Fruit fly (Drosophila melanogaster) whole organism, embryonic: ENCODE data around the gene thoc7.
A peak's percentile ranks its signal among the peaks of the same experiment; 100 is the strongest.

ENCODE experiments used
- Abd-B ChIP-seq: fragments of 200-800 bp; sonication (Bioruptor generic); optimal IDR thresholded peaks from 2 replicates; lab custom pipeline; 2018; ENCODE audit warnings: missing biosample characterization, mild to moderate bottlenecking, missing genetic modification characterization, moderate library complexity
- Awh ChIP-seq: fragments of 200-800 bp; sonication (Bioruptor generic); IDR thresholded peaks from 2 replicates; pipeline ENCODE4, ENCODE4 v1.3.6; 2022; ENCODE audit warnings: missing biosample characterization, missing genetic modification characterization
- CG10147 ChIP-seq: fragments of 200-800 bp; sonication (Bioruptor generic); optimal IDR thresholded peaks from 2 replicates; lab custom pipeline; 2019; ENCODE audit warnings: missing biosample characterization, mild to moderate bottlenecking, missing genetic modification characterization, moderate library complexity
- CG12071 ChIP-seq: fragments of 200-800 bp; sonication (Bioruptor generic); optimal IDR thresholded peaks from 3 replicates; lab custom pipeline; 2018; ENCODE audit warnings: missing biosample characterization, mild to moderate bottlenecking, missing genetic modification characterization
- CG12299 ChIP-seq: fragments of 200-800 bp; sonication (Bioruptor generic); optimal IDR thresholded peaks from 2 replicates; lab custom pipeline; 2018; ENCODE audit warnings: missing biosample characterization, mild to moderate bottlenecking, missing genetic modification characterization
- CG12942 ChIP-seq: fragments of 200-800 bp; sonication (Bioruptor generic); optimal IDR thresholded peaks from 3 replicates; lab custom pipeline; 2016; ENCODE audit warnings: missing biosample characterization, missing genetic modification characterization
- CG17361 ChIP-seq: fragments of 200-800 bp; sonication (Bioruptor generic); IDR thresholded peaks from 3 replicates; pipeline ENCODE4 v1.3.6; 2022; ENCODE audit warnings: missing biosample characterization, missing genetic modification characterization
- CG2120 ChIP-seq: fragments of 200-800 bp; sonication (Bioruptor generic); optimal IDR thresholded peaks from 3 replicates; lab custom pipeline; 2016; ENCODE audit warnings: missing biosample characterization, missing genetic modification characterization
- CG2875 ChIP-seq: fragments of 200-800 bp; sonication (Bioruptor generic); optimal IDR thresholded peaks from 2 replicates; lab custom pipeline; 2017; ENCODE audit warnings: missing biosample characterization, mild to moderate bottlenecking, missing genetic modification characterization, missing genetic modification reagents
- CG30020 ChIP-seq: fragments of 200-800 bp; optimal IDR thresholded peaks from 2 replicates; lab custom pipeline; 2019; ENCODE audit warnings: missing biosample characterization, mild to moderate bottlenecking, missing genetic modification characterization, moderate library complexity
- CG32532 ChIP-seq: fragments of 200-800 bp; sonication (Bioruptor generic); IDR thresholded peaks from 2 replicates; pipeline ENCODE4 v1.3.6; 2022; ENCODE audit warnings: missing biosample characterization, missing genetic modification characterization
- CG34376 ChIP-seq: fragments of 200-800 bp; sonication (Bioruptor generic); optimal IDR thresholded peaks from 2 replicates; lab custom pipeline; 2018; ENCODE audit warnings: missing biosample characterization, mild to moderate bottlenecking, missing genetic modification characterization
- CG34422 ChIP-seq: fragments of 200-800 bp; sonication (Bioruptor generic); IDR thresholded peaks from 3 replicates; pipeline ENCODE4 v1.3.6; 2022; ENCODE audit warnings: missing biosample characterization, missing genetic modification characterization
- CG4617 ChIP-seq: fragments of 200-800 bp; sonication (Bioruptor generic); optimal IDR thresholded peaks from 3 replicates; lab custom pipeline; 2016; ENCODE audit warnings: missing biosample characterization, missing genetic modification characterization, borderline replicate concordance
- CG6654 ChIP-seq: fragments of 200-800 bp; sonication (Bioruptor generic); optimal IDR thresholded peaks from 2 replicates; lab custom pipeline; 2017; ENCODE audit warnings: missing biosample characterization, mild to moderate bottlenecking, missing genetic modification characterization
- CG6765 ChIP-seq: fragments of 200-800 bp; sonication (Bioruptor generic); optimal IDR thresholded peaks from 3 replicates; lab custom pipeline; 2017; ENCODE audit warnings: missing biosample characterization, mild to moderate bottlenecking, missing genetic modification characterization
- CG9932 ChIP-seq: fragments of 200-800 bp; sonication (Bioruptor generic); IDR thresholded peaks from 2 replicates; pipeline ENCODE4 v1.3.6; 2022; ENCODE audit warnings: missing biosample characterization, missing genetic modification characterization
- D19A ChIP-seq: fragments of 200-800 bp; optimal IDR thresholded peaks from 3 replicates; lab custom pipeline; 2019; ENCODE audit warnings: missing biosample characterization, mild to moderate bottlenecking, missing genetic modification characterization, moderate library complexity
- Deaf1 ChIP-seq: fragments of 200-800 bp; optimal IDR thresholded peaks from 3 replicates; lab custom pipeline; 2019; ENCODE audit warnings: missing biosample characterization, mild to moderate bottlenecking, missing genetic modification characterization, moderate library complexity
- Ets97D ChIP-seq: fragments of 200-800 bp; sonication (Bioruptor generic); optimal IDR thresholded peaks from 3 replicates; lab custom pipeline; 2016; ENCODE audit warnings: missing biosample characterization, missing genetic modification characterization
- Fer1 ChIP-seq: fragments of 200-800 bp; sonication (Bioruptor generic); optimal IDR thresholded peaks from 2 replicates; lab custom pipeline; 2017; ENCODE audit warnings: missing biosample characterization, mild to moderate bottlenecking, missing genetic modification characterization
- Gsc ChIP-seq: fragments of 200-800 bp; sonication (Bioruptor generic); IDR thresholded peaks from 2 replicates; pipeline ENCODE4 v1.3.6; 2022; ENCODE audit warnings: missing biosample characterization, missing genetic modification characterization
- HLH3B ChIP-seq: fragments of 200-800 bp; sonication (Bioruptor generic); IDR thresholded peaks from 2 replicates; pipeline ENCODE4 v1.3.6; 2022; ENCODE audit warnings: missing biosample characterization, missing genetic modification characterization
- Hr51 ChIP-seq, 2 experiments: fragments of 200-800 bp; sonication (Bioruptor generic); optimal IDR thresholded peaks; 2 replicates in 1 of 2; 3 replicates in 1 of 2; lab custom pipeline; 2016 to 2018; ENCODE audit warnings: missing biosample characterization in 2 of 2, missing genetic modification characterization in 2 of 2, mild to moderate bottlenecking in 1 of 2, moderate library complexity in 1 of 2
- MESR4 ChIP-seq: fragments of 200-800 bp; sonication (Bioruptor generic); optimal IDR thresholded peaks from 2 replicates; lab custom pipeline; 2018; ENCODE audit warnings: missing biosample characterization, mild to moderate bottlenecking, missing genetic modification characterization, moderate library complexity
- Med ChIP-seq: fragments of 200-800 bp; sonication (Bioruptor generic); peaks from one replicate; lab custom pipeline; 2016; ENCODE audit warnings: missing biosample characterization, missing genetic modification characterization, mild to moderate bottlenecking, inconsistent platforms, moderate library complexity
- Mes4 ChIP-seq: fragments of 200-800 bp; sonication (Bioruptor generic); optimal IDR thresholded peaks from 2 replicates; lab custom pipeline; 2016; ENCODE audit warnings: missing biosample characterization, missing genetic modification characterization
- NfI ChIP-seq: fragments of 200-800 bp; sonication (Bioruptor generic); optimal IDR thresholded peaks from 3 replicates; lab custom pipeline; 2018; ENCODE audit warnings: missing biosample characterization, mild to moderate bottlenecking, missing genetic modification characterization, moderate library complexity
- ap ChIP-seq: fragments of 200-800 bp; sonication (Bioruptor generic); IDR thresholded peaks from 2 replicates; pipeline ENCODE4 v1.3.6; 2022; ENCODE audit warnings: missing biosample characterization, missing genetic modification characterization
- bigmax ChIP-seq: fragments of 200-800 bp; sonication (Bioruptor generic); optimal IDR thresholded peaks from 2 replicates; lab custom pipeline; 2018; ENCODE audit warnings: missing biosample characterization, mild to moderate bottlenecking, missing genetic modification characterization
- chif ChIP-seq, 2 experiments: fragments of 200-800 bp; sonication (Bioruptor generic); optimal IDR thresholded peaks; 3 replicates each; lab custom pipeline; 2016; ENCODE audit warnings: missing biosample characterization in 2 of 2, missing genetic modification characterization in 2 of 2
- crc ChIP-seq: fragments of 200-800 bp; sonication (Bioruptor generic); optimal IDR thresholded peaks from 2 replicates; lab custom pipeline; 2016; ENCODE audit warnings: missing biosample characterization, missing genetic modification characterization
- dimm ChIP-seq: fragments of 200-800 bp; sonication (Bioruptor generic); IDR thresholded peaks from 2 replicates; pipeline ENCODE4 v1.3.6; 2022; ENCODE audit warnings: missing biosample characterization, missing genetic modification characterization
- gcm ChIP-seq: fragments of 200-800 bp; sonication (Bioruptor generic); optimal IDR thresholded peaks from 2 replicates; lab custom pipeline; 2019; ENCODE audit warnings: missing biosample characterization, mild to moderate bottlenecking, missing genetic modification characterization, moderate library complexity
- pan ChIP-seq, 4 experiments: fragments of >200 bp in 3 of 4; fragments of 200-800 bp in 1 of 4; sonication (Bioruptor generic) in 1 of 4; optimal IDR thresholded peaks in 3 of 4; IDR thresholded peaks in 1 of 4; 2 replicates each; pipeline versions ENCODE4 v1.3.6 to Lab custom; 2017 to 2022; ENCODE audit warnings: missing biosample characterization in 2 of 4, missing genetic modification characterization in 2 of 4, mixed read lengths in 1 of 4
- ranshi ChIP-seq: fragments of 200-800 bp; sonication (Bioruptor generic); IDR thresholded peaks from 2 replicates; pipeline ENCODE4 v1.3.6; 2022; ENCODE audit warnings: missing biosample characterization, missing genetic modification characterization
- row ChIP-seq: fragments of 200-800 bp; sonication (Bioruptor generic); IDR thresholded peaks from 3 replicates; pipeline ENCODE4 v1.3.6; 2022; ENCODE audit warnings: missing biosample characterization, missing genetic modification characterization
- sob ChIP-seq: fragments of 200-800 bp; sonication (Bioruptor generic); IDR thresholded peaks from 2 replicates; pipeline ENCODE4 v1.3.6; 2022; ENCODE audit warnings: missing biosample characterization, missing genetic modification characterization
- stwl ChIP-seq: fragments of 200-800 bp; sonication (Bioruptor generic); optimal IDR thresholded peaks from 3 replicates; lab custom pipeline; 2018; ENCODE audit warnings: missing biosample characterization, mild to moderate bottlenecking, missing genetic modification characterization, moderate library complexity
- sug ChIP-seq: fragments of 200-800 bp; optimal IDR thresholded peaks from 2 replicates; lab custom pipeline; 2019; ENCODE audit warnings: missing biosample characterization, mild to moderate bottlenecking, missing genetic modification characterization, moderate library complexity
- tio ChIP-seq: fragments of 200-800 bp; sonication (Bioruptor generic); optimal IDR thresholded peaks from 2 replicates; lab custom pipeline; 2017; ENCODE audit warnings: missing biosample characterization, missing genetic modification characterization, inconsistent platforms
- trem ChIP-seq: fragments of 200-800 bp; optimal IDR thresholded peaks from 3 replicates; lab custom pipeline; 2019; ENCODE audit warnings: missing biosample characterization, mild to moderate bottlenecking, missing genetic modification characterization, moderate library complexity
- unc-4 ChIP-seq: fragments of 200-800 bp; sonication (Bioruptor generic); IDR thresholded peaks from 2 replicates; pipeline ENCODE4 v1.3.6; 2022; ENCODE audit warnings: missing biosample characterization, missing genetic modification characterization; ENCODE audit not compliant: partially characterized antibody

thoc7 gene

dm6 chr3L:223019-223902 is 10.8 kb upstream of the thoc7 start, which contains the start of the genes pyx and CG33229 (continued):
- TF ChIP-seq NfI (GFP tag; lab: Kevin White, UChicago) (peak; percentile 88), ranshi (peak; percentile 80), dimm (peak; percentile 38; the same call in 1 of the 2 replicates), CG2120 (GFP tag; lab: Kevin White, UChicago) (peak; percentile 96), CG12071 (GFP tag; lab: Kevin White, UChicago) (peak; percentile 70), pan (optimal IDR thresholded peaks at IDR 0.05; lab: Kevin White, UChicago) (no peak), pan (GFP tag; optimal IDR thresholded peaks at IDR 0.05 in 1 of 2, IDR thresholded peaks at IDR 0.05 in 1 of 2) (peak in 1 of 2 experiments; percentile 70)

- TF ChIP-seq Med (GFP tag; lab: Kevin White, UChicago): peak; percentile 6
- no peak for TF ChIP-seq row (GFP tag; lab: Robert Waterston, UW)
- TF ChIP-seq chif (GFP tag; optimal IDR thresholded peaks at IDR 0.05; lab: Kevin White, UChicago): no peak
- no peak for TF ChIP-seq CG12942
- peak; percentile 11 for TF ChIP-seq CG34376 (GFP tag; lab: Kevin White, UChicago)
- peak; percentile 79 for TF ChIP-seq sug (tag; lab: Kevin White, UChicago)
Observed at dm6 chr3L:217480-218118, 5.1 kb upstream of the thoc7 start, which contains the start of gene CG13877. Gene CG13877, plus strand, starts transcription at chr3L:218068.

dm6 chr3L:216325-216724 is 3.8 kb upstream of the thoc7 start, which contains the start of gene Kaz1-ORFB:
Gene Kaz1-ORFB, plus strand, starts transcription at chr3L:216625.
- TF ChIP-seq unc-4 (GFP tag; lab: Robert Waterston, UW) (no peak), tio (GFP tag; lab: Kevin White, UChicago) (no peak), CG2875 (GFP tag; lab: Kevin White, UChicago) (no peak), sob (GFP tag; lab: Robert Waterston, UW) (no peak), Deaf1 (tag; lab: Kevin White, UChicago) (no peak), CG6765 (GFP tag; lab: Kevin White, UChicago) (no peak), CG10147 (GFP tag; lab: Kevin White, UChicago) (no peak), CG9932 (no peak), crc (no peak), ap (no peak), CG34422 (GFP tag; lab: Robert Waterston, UW) (no peak), Hr51 (GFP tag; optimal IDR thresholded peaks at IDR 0.05; lab: Kevin White, UChicago) (no peak), HLH3B (GFP tag; lab: Robert Waterston, UW) (no peak), Abd-B (GFP tag; lab: Kevin White, UChicago) (no peak), Gsc (GFP tag; lab: Robert Waterston, UW) (no peak)

- no peak for TF ChIP-seq CG12299 (tag; lab: Kevin White, UChicago)
- no peak for TF ChIP-seq HLH3B (GFP tag; lab: Robert Waterston, UW)
- TF ChIP-seq CG30020 (tag; lab: Kevin White, UChicago): peak; percentile 4
- no peak for TF ChIP-seq CG6654
- peak; percentile 21 for TF ChIP-seq Fer1 (GFP tag; lab: Kevin White, UChicago)
- no peak for TF ChIP-seq D19A
- TF ChIP-seq CG4617: peak; percentile 87
- TF ChIP-seq bigmax (GFP tag; lab: Kevin White, UChicago): peak; percentile 56
- no peak for TF ChIP-seq CG17361
- TF ChIP-seq stwl (tag; lab: Kevin White, UChicago): peak; percentile 50
- peak; percentile 41 for TF ChIP-seq trem
- TF ChIP-seq Awh: no peak
- no peak for TF ChIP-seq Ets97D
- TF ChIP-seq CG32532 (GFP tag; lab: Robert Waterston, UW): no peak
- TF ChIP-seq MESR4: peak; percentile 97
- TF ChIP-seq gcm (GFP tag; lab: Kevin White, UChicago): no peak
- TF ChIP-seq Mes4 (GFP tag; lab: Kevin White, UChicago): no peak
Observed at dm6 chr3L:211200-211599, 1.3 kb downstream of the thoc7 start, which contains the start of gene Prp4k. Gene Prp4k, minus strand, starts transcription at chr3L:211457.
